Fruit fly (Drosophila melanogaster) whole organism, adult: ENCODE measurements around the gene Rap1.
A peak's percentile ranks its signal among the peaks of the same experiment; 100 is the strongest.

ENCODE experiments used
- CG11617 ChIP-seq: fragments of 200-800 bp; sonication (Bioruptor generic); optimal IDR thresholded peaks from 2 replicates; lab custom pipeline; 2017; ENCODE audit warnings: mild to moderate bottlenecking, missing biosample characterization, missing genetic modification reagents, missing genetic modification characterization
- CG12768 ChIP-seq: fragments of 200-800 bp; sonication (Bioruptor generic); optimal IDR thresholded peaks from 2 replicates; lab custom pipeline; 2017; ENCODE audit warnings: missing biosample characterization, missing genetic modification characterization, mild to moderate bottlenecking, moderate library complexity, missing genetic modification reagents
- CG14711 ChIP-seq: fragments of 200-800 bp; sonication (Bioruptor generic); optimal IDR thresholded peaks from 2 replicates; lab custom pipeline; 2018; ENCODE audit warnings: missing biosample characterization, mild to moderate bottlenecking, missing genetic modification characterization, moderate library complexity
- CG1620 ChIP-seq: fragments of 200-800 bp; sonication (Bioruptor generic); optimal IDR thresholded peaks from 2 replicates; lab custom pipeline; 2016; ENCODE audit warnings: missing biosample characterization, missing genetic modification characterization
- CG33017 ChIP-seq: fragments of 200-800 bp; sonication (Bioruptor generic); optimal IDR thresholded peaks from 2 replicates; lab custom pipeline; 2018; ENCODE audit warnings: missing biosample characterization, mild to moderate bottlenecking, missing genetic modification characterization, moderate library complexity
- CG5204 ChIP-seq: fragments of 200-800 bp; sonication (Bioruptor generic); optimal IDR thresholded peaks from 2 replicates; lab custom pipeline; 2016; ENCODE audit warnings: missing biosample characterization, missing genetic modification characterization
- CG7045 ChIP-seq: fragments of 200-800 bp; sonication (Bioruptor generic); optimal IDR thresholded peaks from 2 replicates; lab custom pipeline; 2017; ENCODE audit warnings: missing biosample characterization, mild to moderate bottlenecking, missing genetic modification characterization
- CG7101 ChIP-seq: fragments of 200-800 bp; sonication (Bioruptor generic); optimal IDR thresholded peaks from 2 replicates; lab custom pipeline; 2018; ENCODE audit warnings: missing biosample characterization, mild to moderate bottlenecking, missing genetic modification characterization, moderate library complexity
- Clk ChIP-seq: fragments of 200-800 bp; sonication (Bioruptor generic); optimal IDR thresholded peaks from 2 replicates; lab custom pipeline; 2017; ENCODE audit warnings: missing biosample characterization, missing genetic modification characterization
- Crg-1 ChIP-seq: fragments of 200-800 bp; sonication (Bioruptor generic); optimal IDR thresholded peaks from 2 replicates; lab custom pipeline; 2016; ENCODE audit warnings: missing biosample characterization, missing genetic modification characterization
- Hr96 ChIP-seq: fragments of 200-800 bp; sonication (Bioruptor generic); optimal IDR thresholded peaks from 2 replicates; lab custom pipeline; 2016; ENCODE audit warnings: missing biosample characterization, missing genetic modification characterization
- Mnt ChIP-seq: fragments of 200-800 bp; sonication (Bioruptor generic); optimal IDR thresholded peaks from 2 replicates; lab custom pipeline; 2016; ENCODE audit warnings: missing biosample characterization, mild to moderate bottlenecking, missing genetic modification characterization
- bab1 ChIP-seq: fragments of 200-800 bp; sonication (Bioruptor generic); optimal IDR thresholded peaks from 3 replicates; lab custom pipeline; 2019; ENCODE audit warnings: missing biosample characterization, mild to moderate bottlenecking, missing genetic modification characterization, moderate library complexity
- cic ChIP-seq: fragments of 200-800 bp; sonication (Bioruptor generic); optimal IDR thresholded peaks from 2 replicates; lab custom pipeline; 2017; ENCODE audit warnings: missing biosample characterization, mild to moderate bottlenecking, missing genetic modification characterization, moderate library complexity
- cnc ChIP-seq, 2 experiments: fragments of >200 bp; optimal IDR thresholded peaks; 2 replicates each; lab custom pipeline; 2017
- kay ChIP-seq: fragments of 200-800 bp; sonication (Bioruptor generic); peaks from one replicate; lab custom pipeline; 2016; ENCODE audit warnings: missing biosample characterization, missing genetic modification characterization, borderline replicate concordance
- ovo ChIP-seq: fragments of 200-800 bp; sonication (Bioruptor generic); optimal IDR thresholded peaks from 2 replicates; lab custom pipeline; 2016; ENCODE audit warnings: missing biosample characterization, missing genetic modification characterization
- pad ChIP-seq: fragments of 200-800 bp; sonication (Bioruptor generic); optimal IDR thresholded peaks from 3 replicates; lab custom pipeline; 2017; ENCODE audit warnings: missing biosample characterization, missing genetic modification characterization, mild to moderate bottlenecking, moderate library complexity, missing genetic modification reagents
- tj ChIP-seq: fragments of 200-800 bp; sonication (Bioruptor generic); optimal IDR thresholded peaks from 3 replicates; lab custom pipeline; 2017; ENCODE audit warnings: missing biosample characterization, mild to moderate bottlenecking, missing genetic modification characterization, moderate library complexity
- toe ChIP-seq: fragments of 200-800 bp; sonication (Bioruptor generic); optimal IDR thresholded peaks from 2 replicates; lab custom pipeline; 2016; ENCODE audit warnings: missing biosample characterization, missing genetic modification characterization

Gene Rap1

dm6 chr3L:1899616-1900015 lies 37.6 kb upstream of the Rap1 start:
- TF ChIP-seq CG14711 (tag; lab: Kevin White, UChicago) = no peak
- TF ChIP-seq cnc (optimal IDR thresholded peaks at IDR 0.05; lab: Kevin White, UChicago) = no peak
- TF ChIP-seq kay (GFP tag; lab: Kevin White, UChicago) = no peak
- no peak for TF ChIP-seq Mnt
- TF ChIP-seq bab1 (GFP tag; lab: Kevin White, UChicago) = no peak
- TF ChIP-seq CG7101 (tag; lab: Kevin White, UChicago) = no peak
- no peak for TF ChIP-seq cic
- no peak for TF ChIP-seq Crg-1
- TF ChIP-seq CG5204 (GFP tag; lab: Kevin White, UChicago) = no peak
- no peak for TF ChIP-seq toe (GFP tag; lab: Kevin White, UChicago)
- TF ChIP-seq Hr96 = no peak
- no peak for TF ChIP-seq Clk (GFP tag; lab: Kevin White, UChicago)
- TF ChIP-seq CG11617 (GFP tag; lab: Kevin White, UChicago) = no peak
- no peak for TF ChIP-seq ovo (GFP tag; lab: Kevin White, UChicago)
- no peak for TF ChIP-seq CG1620
- no peak for TF ChIP-seq CG33017 (tag; lab: Kevin White, UChicago)
- no peak for TF ChIP-seq tj (GFP tag; lab: Kevin White, UChicago)
- TF ChIP-seq CG7045 (GFP tag; lab: Kevin White, UChicago) = no peak

DNA sequence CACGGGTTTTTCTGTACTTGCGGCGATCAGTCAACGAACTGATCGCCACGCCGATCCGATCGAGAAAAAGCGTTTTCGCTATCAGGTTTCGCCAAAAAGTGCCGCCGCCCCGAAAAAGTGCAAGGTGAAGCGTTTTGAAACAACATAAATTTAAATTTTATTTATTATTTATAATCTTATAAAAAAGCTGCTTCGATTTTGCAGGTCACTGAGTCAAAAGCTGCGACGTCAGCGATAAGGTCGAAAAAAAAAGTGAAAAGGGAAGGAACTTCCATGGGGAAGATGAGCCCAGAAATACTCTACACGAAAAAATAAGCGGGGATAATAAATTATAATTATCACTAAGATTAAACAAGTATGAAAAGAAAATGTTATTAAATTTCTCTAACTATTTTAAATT lies 35.7 kb upstream of the Rap1 start:
- TF ChIP-seq tj (GFP tag; lab: Kevin White, UChicago) (peak; percentile 86), CG7101 (tag; lab: Kevin White, UChicago) (no peak), CG12768 (GFP tag; lab: Kevin White, UChicago) (no peak)

dm6 chr3L:1891914-1892313 lies 29.9 kb upstream of the Rap1 start:
- no peak for TF ChIP-seq bab1 (GFP tag; lab: Kevin White, UChicago)
- TF ChIP-seq toe (GFP tag; lab: Kevin White, UChicago) = no peak
- TF ChIP-seq Clk (GFP tag; lab: Kevin White, UChicago) = no peak
- no peak for TF ChIP-seq CG12768 (GFP tag; lab: Kevin White, UChicago)
- no peak for TF ChIP-seq CG11617 (GFP tag; lab: Kevin White, UChicago)
- TF ChIP-seq cnc (optimal IDR thresholded peaks at IDR 0.05; lab: Kevin White, UChicago) = no peak
- no peak for TF ChIP-seq CG7045 (GFP tag; lab: Kevin White, UChicago)
- TF ChIP-seq pad (GFP tag; lab: Kevin White, UChicago) = no peak
- TF ChIP-seq CG5204 (GFP tag; lab: Kevin White, UChicago) = no peak
- TF ChIP-seq ovo (GFP tag; lab: Kevin White, UChicago) = no peak
- TF ChIP-seq CG14711 (tag; lab: Kevin White, UChicago) = no peak
- TF ChIP-seq Mnt = no peak
- TF ChIP-seq CG33017 (tag; lab: Kevin White, UChicago) = no peak
- no peak for TF ChIP-seq tj (GFP tag; lab: Kevin White, UChicago)
- no peak for TF ChIP-seq Crg-1
- no peak for TF ChIP-seq kay (GFP tag; lab: Kevin White, UChicago)
- no peak for TF ChIP-seq cic

DNA sequence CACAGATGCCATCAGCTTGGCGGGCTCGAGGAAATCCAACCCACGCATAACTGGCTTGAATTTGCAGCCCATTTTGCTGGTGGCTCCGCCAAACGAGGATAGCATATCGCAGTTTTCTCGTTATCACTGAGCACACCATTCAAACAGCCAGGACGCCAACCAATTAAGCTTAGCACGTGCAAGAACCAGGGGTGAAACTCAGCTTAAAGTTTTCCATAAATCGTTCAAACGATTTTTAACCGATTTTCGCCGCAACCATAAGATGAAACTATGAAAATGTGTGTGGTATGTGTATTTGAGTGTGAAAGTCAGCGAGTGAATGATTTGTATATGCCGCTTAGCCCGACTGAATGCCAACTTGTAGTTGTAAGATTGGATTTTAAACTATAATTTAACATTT lies 28.9 kb upstream of the Rap1 start:
- TF ChIP-seq Hr96 (no peak), CG5204 (GFP tag; lab: Kevin White, UChicago) (no peak)

DNA sequence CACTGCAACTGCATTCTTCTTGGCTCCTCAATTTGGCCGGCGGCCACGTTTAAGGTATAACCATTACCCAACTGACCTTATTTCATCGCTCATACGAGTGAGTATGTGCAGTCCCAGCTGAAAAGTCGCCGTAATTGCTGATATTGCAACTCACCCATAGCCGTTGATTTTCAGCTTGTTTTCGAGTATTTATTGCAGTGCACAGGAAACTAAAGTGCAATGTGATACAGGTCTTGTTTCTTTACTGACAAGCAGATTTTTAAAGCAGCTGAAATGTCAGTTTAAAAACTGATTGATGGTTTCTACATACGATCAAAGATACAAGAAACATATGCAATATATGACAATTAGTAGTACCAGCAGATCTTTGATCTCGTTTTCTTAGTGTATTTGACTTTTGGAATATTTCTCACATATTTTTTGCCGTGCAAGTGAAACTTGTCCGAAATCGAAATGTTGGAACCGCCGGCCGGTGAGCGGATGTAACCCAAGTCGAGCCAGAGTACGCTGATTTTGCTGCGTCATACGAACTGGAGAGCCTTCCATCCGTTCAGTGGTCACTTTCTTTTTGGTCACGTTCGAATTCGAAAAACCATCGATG lies 26.0 kb upstream of the Rap1 start:
- TF ChIP-seq cnc (optimal IDR thresholded peaks at IDR 0.05; lab: Kevin White, UChicago) (no peak), CG5204 (GFP tag; lab: Kevin White, UChicago) (no peak), CG7045 (GFP tag; lab: Kevin White, UChicago) (no peak), tj (GFP tag; lab: Kevin White, UChicago) (peak; percentile 99), kay (GFP tag; lab: Kevin White, UChicago) (no peak), CG11617 (GFP tag; lab: Kevin White, UChicago) (no peak), CG12768 (GFP tag; lab: Kevin White, UChicago) (no peak)

DNA sequence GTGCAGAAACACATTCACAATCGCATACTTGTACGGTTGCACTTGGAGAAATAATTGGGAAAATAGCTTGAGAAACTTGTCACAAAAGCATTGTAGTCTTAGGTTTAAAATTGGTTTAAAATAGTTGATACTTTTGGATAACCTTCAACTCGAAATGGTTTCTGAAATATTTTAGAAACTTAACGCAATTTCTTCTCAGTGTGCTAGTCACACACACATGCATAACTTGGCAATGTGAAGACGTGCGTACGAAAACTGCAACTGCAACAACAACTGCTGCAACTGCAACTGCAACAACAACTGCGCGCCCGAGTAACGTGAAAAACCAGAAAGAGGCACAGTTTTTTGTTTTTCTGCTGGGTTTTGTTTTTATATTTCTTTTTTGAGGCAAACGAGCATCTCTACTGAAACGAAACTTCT lies 24.1 kb upstream of the Rap1 start:
- TF ChIP-seq CG1620 (no peak), toe (GFP tag; lab: Kevin White, UChicago) (no peak), CG14711 (tag; lab: Kevin White, UChicago) (peak; percentile 32), pad (GFP tag; lab: Kevin White, UChicago) (peak; percentile 8), CG7101 (tag; lab: Kevin White, UChicago) (peak; percentile 24), bab1 (GFP tag; lab: Kevin White, UChicago) (peak; percentile 72)

DNA sequence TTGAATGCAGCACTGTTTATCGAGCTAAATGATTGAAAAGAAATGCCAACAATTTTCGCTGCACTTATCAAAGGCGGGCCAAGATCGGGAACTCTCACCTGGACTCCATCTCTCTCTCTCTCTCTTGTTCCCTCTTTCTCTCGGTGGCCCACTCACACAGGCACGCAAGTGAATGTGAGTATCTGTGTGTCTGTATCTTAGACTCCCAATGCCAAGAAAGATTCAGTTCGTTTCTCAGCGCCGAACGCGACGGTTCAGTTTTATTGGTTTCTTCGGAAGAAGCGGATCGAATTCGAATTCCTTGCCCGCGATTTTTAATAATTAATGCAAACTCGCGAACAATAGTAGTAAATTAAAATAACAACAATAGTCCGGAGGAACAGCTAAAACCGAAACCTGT lies 23.4 kb upstream of the Rap1 start, which contains the start of gene Tmhs:
Gene Tmhs (plus strand): TSS at position 222 of the 400 bp plus-strand sequence.
- TF ChIP-seq toe (GFP tag; lab: Kevin White, UChicago) = no peak
- TF ChIP-seq cnc (optimal IDR thresholded peaks at IDR 0.05; lab: Kevin White, UChicago) = no peak
- peak; percentile 57 for TF ChIP-seq tj (GFP tag; lab: Kevin White, UChicago)
